Worm (Caenorhabditis elegans): ENCODE data around the gene R04E5.8.

DNA sequence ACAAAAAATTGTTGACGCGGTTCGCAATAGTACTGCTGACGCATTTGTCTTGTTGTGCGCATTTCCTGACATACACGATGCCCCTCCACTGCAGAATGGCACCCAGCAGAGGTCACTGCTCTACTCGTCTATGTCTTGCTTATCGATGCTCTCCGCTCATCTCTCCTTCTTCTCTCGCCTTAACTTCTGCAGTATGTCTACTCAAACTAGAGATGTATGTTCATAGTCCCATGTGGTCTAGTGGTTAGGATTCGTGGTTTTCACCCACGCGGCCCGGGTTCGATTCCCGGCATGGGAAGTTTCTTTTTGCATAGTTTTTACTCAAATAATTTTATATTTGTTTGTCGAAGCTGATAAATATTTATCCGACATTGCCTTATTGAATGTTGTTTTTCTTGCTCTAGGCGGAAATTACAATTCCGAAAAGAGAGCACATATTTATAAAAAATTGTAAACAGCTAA lies 30.0 kb upstream of the R04E5.8 start, which contains the start of gene C28G1.2:
- TF ChIP-seq nhr-237 (tag; optimal IDR thresholded peaks at IDR 0.05): peak; percentile 89
- peak; percentile 78 for TF ChIP-seq mep-1 (tag; optimal IDR thresholded peaks at IDR 0.05)
- TF ChIP-seq ces-1 (GFP tag; optimal IDR thresholded peaks at IDR 0.05): peak; percentile 78
